Worm (Caenorhabditis elegans) whole organism, dauer: ENCODE measurements around the gene fbxb-99.
"Not testable (repeated sequence)": the region's sequence is repeated elsewhere in the genome, so short reads cannot be mapped to it uniquely, and the experiment has no call there.

Experiments used
- unc-62 ChIP-seq: sonication (generic microtip); optimal IDR thresholded peaks from 2 replicates; lab custom pipeline; 2017; ENCODE audit warnings: missing biosample characterization, missing genetic modification reagents, missing genetic modification characterization

Gene fbxb-99

ce11 chrII:3793336-3793735 lies at the start of gene fbxb-99:
Gene fbxb-99, minus strand, starts transcription at chrII:3793436.
- TF ChIP-seq unc-62 (GFP tag; lab: Kevin White, UChicago): no peak

- TF ChIP-seq unc-62 (GFP tag; lab: Kevin White, UChicago): no peak
Measured at ce11 chrII:3839562-3839961, 46.3 kb upstream of the fbxb-99 start, which contains the start of gene C17A2.4. Gene C17A2.4, plus strand, starts transcription at chrII:3839862.

ce11 chrII:3835915-3836314 lies 42.7 kb upstream of the fbxb-99 start, which contains the start of gene oac-4:
Gene oac-4, minus strand, starts transcription at chrII:3836015.
- no peak for TF ChIP-seq unc-62 (GFP tag; lab: Kevin White, UChicago)

ce11 chrII:3832383-3832782 lies 39.1 kb upstream of the fbxb-99 start, which contains the start of gene F54D10.9:
Gene F54D10.9, minus strand, starts transcription at chrII:3832483.
- no peak for TF ChIP-seq unc-62 (GFP tag; lab: Kevin White, UChicago)

- TF ChIP-seq unc-62 (GFP tag; lab: Kevin White, UChicago): no peak
Measured at ce11 chrII:3829623-3830022, 36.4 kb upstream of the fbxb-99 start.

ce11 chrII:3827801-3828200 lies 34.6 kb upstream of the fbxb-99 start, which contains the start of gene F54D10.8:
Gene F54D10.8, minus strand, starts transcription at chrII:3827901.
- no peak for TF ChIP-seq unc-62 (GFP tag; lab: Kevin White, UChicago)

- no peak for TF ChIP-seq unc-62 (GFP tag; lab: Kevin White, UChicago)
Measured at ce11 chrII:3823855-3824254, 30.6 kb upstream of the fbxb-99 start, which contains the start of gene skr-15. Gene skr-15, plus strand, starts transcription at chrII:3824155.

ce11 chrII:3821248-3821647 lies 28.0 kb upstream of the fbxb-99 start, which contains the start of gene F54D10.7:
Gene F54D10.7, minus strand, starts transcription at chrII:3821296.
- TF ChIP-seq unc-62 (GFP tag; lab: Kevin White, UChicago): no peak

- not testable (repeated sequence) for TF ChIP-seq unc-62 (GFP tag; lab: Kevin White, UChicago)
Measured at ce11 chrII:3816251-3816849, 23.1 kb upstream of the fbxb-99 start, which contains the start of gene fbxa-24. Gene fbxa-24, plus strand, starts transcription at chrII:3816526.

ce11 chrII:3815445-3816208 lies 22.4 kb upstream of the fbxb-99 start:
- TF ChIP-seq unc-62 (GFP tag; lab: Kevin White, UChicago): no peak

ce11 chrII:3811816-3812332 lies 18.6 kb upstream of the fbxb-99 start, which contains the start of gene lido-15:
Gene lido-15, plus strand, starts transcription at chrII:3812282.
- no peak for TF ChIP-seq unc-62 (GFP tag; lab: Kevin White, UChicago)

- TF ChIP-seq unc-62 (GFP tag; lab: Kevin White, UChicago): no peak
Measured at ce11 chrII:3810550-3810949, 17.3 kb upstream of the fbxb-99 start.

ce11 chrII:3808643-3809042 lies 15.4 kb upstream of the fbxb-99 start:
- no peak for TF ChIP-seq unc-62 (GFP tag; lab: Kevin White, UChicago)

ce11 chrII:3808104-3808503 lies 14.9 kb upstream of the fbxb-99 start, which contains the start of gene F54D10.5:
Gene F54D10.5, minus strand, starts transcription at chrII:3808177.
- TF ChIP-seq unc-62 (GFP tag; lab: Kevin White, UChicago): no peak

ce11 chrII:3806964-3807363 lies 13.7 kb upstream of the fbxb-99 start, which contains the start of gene F54D10.4:
Gene F54D10.4, minus strand, starts transcription at chrII:3807064.
- no peak for TF ChIP-seq unc-62 (GFP tag; lab: Kevin White, UChicago)

ce11 chrII:3805518-3805917 lies 12.3 kb upstream of the fbxb-99 start:
- TF ChIP-seq unc-62 (GFP tag; lab: Kevin White, UChicago): no peak
